Worm (Caenorhabditis elegans) whole organism, midembryonic: ENCODE measurements around the gene C41G6.12.

Source experiments
- flt-1 ChIP-seq: fragments of 200-800 bp; sonication (Bioruptor generic); IDR thresholded peaks from 2 replicates; pipeline ENCODE4 v1.3.6; 2022; ENCODE audit warnings: missing genetic modification characterization, missing compliant biosample characterization
- med-1 ChIP-seq: sonication (generic microtip); optimal IDR thresholded peaks from 2 replicates; lab custom pipeline; 2017; ENCODE audit warnings: missing genetic modification characterization, mild to moderate bottlenecking, missing compliant biosample characterization, antibody characterized with exemption, missing genetic modification reagents; ENCODE audit not compliant: insufficient read depth
- ref-1 ChIP-seq: fragments of 200-800 bp; sonication (Bioruptor generic); conservative IDR thresholded peaks from 2 replicates; pipeline ENCODE4 v1.3.6; 2022; ENCODE audit warnings: missing genetic modification reagents, missing genetic modification characterization, missing compliant biosample characterization
- tab-1 ChIP-seq: fragments of 200-800 bp; sonication (Bioruptor generic); IDR thresholded peaks from 2 replicates; pipeline ENCODE4 v1.3.6; 2022; ENCODE audit warnings: missing genetic modification characterization, missing compliant biosample characterization

DNA sequence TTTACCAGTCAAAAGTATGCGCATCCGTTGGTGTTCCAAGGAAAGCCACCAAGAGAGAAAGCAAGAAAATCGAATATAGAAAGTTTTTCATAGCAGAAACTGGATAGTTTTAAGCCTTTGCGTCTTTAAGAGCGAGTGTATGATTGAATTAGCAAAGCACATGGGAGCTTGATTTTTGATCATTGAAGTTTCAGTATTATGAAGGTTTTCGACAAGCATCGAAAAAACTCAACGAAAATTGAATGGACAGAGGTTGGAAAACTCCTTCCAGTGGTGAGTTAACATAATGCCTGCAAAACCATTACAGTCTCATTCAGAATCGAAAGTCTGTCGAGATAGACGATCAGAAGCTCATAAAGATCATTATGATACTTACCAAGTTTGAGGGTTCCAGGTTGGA is 13.7 kb downstream of the C41G6.12 start, which contains the start of gene Y75B12B.13:
- TF ChIP-seq tab-1, result no peak
- TF ChIP-seq flt-1 (GFP tag; lab: Robert Waterston, UW), result no peak
- TF ChIP-seq med-1 (GFP tag; lab: Kevin White, UChicago), result no peak
- no peak for TF ChIP-seq ref-1 (GFP tag; lab: Robert Waterston, UW)
